Worm (Caenorhabditis elegans): ENCODE measurements around the gene Y73B6BL.289.

Gene Y73B6BL.289

ce11 chrIV:6376473-6377115 is 29.3 kb downstream of the Y73B6BL.289 start, which contains the start of the genes hrpf-2 and bli-6 (continued):
- TF ChIP-seq attf-3 (GFP tag; conservative IDR thresholded peaks at IDR 0.05) (no peak), ceh-58 (GFP tag; IDR thresholded peaks at IDR 0.05) (no peak), hmg-1.2 (GFP tag; IDR thresholded peaks at IDR 0.05) (peak; percentile 59; the same call in 1 of the 2 replicates), dpl-1 (GFP tag; optimal IDR thresholded peaks at IDR 0.05) (peak; percentile 57), ztf-3 (GFP tag; optimal IDR thresholded peaks at IDR 0.05) (no peak), aptf-2 (GFP tag; conservative IDR thresholded peaks at IDR 0.05) (no peak), let-607 (tag; optimal IDR thresholded peaks at IDR 0.05) (no peak), bed-1 (GFP tag; IDR thresholded peaks at IDR 0.05) (no peak), somi-1 (GFP tag; optimal IDR thresholded peaks at IDR 0.05) (no peak), F57C9.4 (tag; optimal IDR thresholded peaks at IDR 0.05) (no peak), rpc-1 (optimal IDR thresholded peaks at IDR 0.05) (no peak), rpc-1 (tag; optimal IDR thresholded peaks at IDR 0.05) (no peak), efl-1 (GFP tag; optimal IDR thresholded peaks at IDR 0.05) (peak; percentile 47), ZK185.1 (tag; optimal IDR thresholded peaks at IDR 0.05; ENCODE audit: poor library complexity, severe bottlenecking) (peak; percentile 52), fkh-3 (tag; optimal IDR thresholded peaks at IDR 0.05) (no peak), zim-3 (tag; optimal IDR thresholded peaks at IDR 0.05) (no peak), aptf-3 (GFP tag; IDR thresholded peaks at IDR 0.05) (no peak), snpc-4 (GFP tag; optimal IDR thresholded peaks at IDR 0.05) (peak; percentile 17), snpc-4 (tag; optimal IDR thresholded peaks at IDR 0.05) (peak; percentile 42 to 91 (median 86)), ztf-18 (tag; optimal IDR thresholded peaks at IDR 0.05) (peak; percentile 3), F23B12.7 (tag; optimal IDR thresholded peaks at IDR 0.05; ENCODE audit: insufficient read depth) (peak; percentile 21), K12H6.12 (tag; optimal IDR thresholded peaks at IDR 0.05) (peak; percentile 4), attf-5 (GFP tag; optimal IDR thresholded peaks at IDR 0.05) (peak; percentile 71), die-1 (tag; optimal IDR thresholded peaks at IDR 0.05) (no peak), F57A8.1 (GFP tag; optimal IDR thresholded peaks at IDR 0.05) (no peak), xnd-1 (tag; optimal IDR thresholded peaks at IDR 0.05) (no peak), D2030.7 (GFP tag; IDR thresholded peaks at IDR 0.05) (0 out of 2 replicates have a peak, but pooled peaks have one; percentile 30), dox-1 (GFP tag; IDR thresholded peaks at IDR 0.05) (peak; percentile 43; the same call in 1 of the 2 replicates), cebp-2 (GFP tag; IDR thresholded peaks at IDR 0.05) (no peak), attf-6 (GFP tag; IDR thresholded peaks at IDR 0.05) (no peak), lin-40 (tag; optimal IDR thresholded peaks at IDR 0.05) (peak; percentile 61), F10E7.11 (tag; optimal IDR thresholded peaks at IDR 0.05) (no peak), ccch-3 (GFP tag; optimal IDR thresholded peaks at IDR 0.05) (no peak), Y67H2A.10 (GFP tag; conservative IDR thresholded peaks at IDR 0.05) (no peak), gei-17 (GFP tag; optimal IDR thresholded peaks at IDR 0.05) (no peak), him-1 (tag; optimal IDR thresholded peaks at IDR 0.05) (peak; percentile 2), Y95B8A.8 (GFP tag; IDR thresholded peaks at IDR 0.05) (no peak), mcd-1 (GFP tag; IDR thresholded peaks at IDR 0.05) (peak; percentile 94), hrde-1 (tag; optimal IDR thresholded peaks at IDR 0.05; ENCODE audit: borderline replicate concordance) (no peak), egl-44 (GFP tag; IDR thresholded peaks at IDR 0.05) (no peak), let-526 (GFP tag; IDR thresholded peaks at IDR 0.05) (no peak), ztf-6 (GFP tag; IDR thresholded peaks at IDR 0.05) (no peak), madf-6 (GFP tag; IDR thresholded peaks at IDR 0.05) (peak; percentile 52; the same call in 1 of the 2 replicates), lir-1 (GFP tag; conservative IDR thresholded peaks at IDR 0.05) (0 out of 2 replicates have a peak, but pooled peaks have one; percentile 6), T26A5.8 (tag; optimal IDR thresholded peaks at IDR 0.05) (no peak), ztf-22 (GFP tag; optimal IDR thresholded peaks at IDR 0.05) (no peak), ama-1 (optimal IDR thresholded peaks at IDR 0.05) (no peak), ama-1 (GFP tag; optimal IDR thresholded peaks at IDR 0.05) (no peak), F52B5.7 (tag; optimal IDR thresholded peaks at IDR 0.05) (no peak)
